Worm (Caenorhabditis elegans) whole organism, L4 larva: ENCODE data around the gene dct-1.

ENCODE experiments used
- F26F4.8 ChIP-seq: fragments of 200-800 bp; sonication (Bioruptor generic); conservative IDR thresholded peaks from 2 replicates; pipeline ENCODE4 v1.3.6; 2022; ENCODE audit warnings: missing genetic modification characterization, missing compliant biosample characterization
- F44E2.7 ChIP-seq: fragments of 200-800 bp; sonication (Bioruptor generic); IDR thresholded peaks from 2 replicates; pipeline ENCODE4 v2.1.2; 2022; ENCODE audit warnings: missing genetic modification characterization, missing compliant biosample characterization
- F49E8.2 ChIP-seq: sonication (generic microtip); optimal IDR thresholded peaks from 2 replicates; lab custom pipeline; 2016; ENCODE audit warnings: missing compliant biosample characterization, mild to moderate bottlenecking, missing genetic modification characterization, borderline replicate concordance
- ZK546.5 ChIP-seq, 2 experiments: sonication (generic microtip); optimal IDR thresholded peaks; 2 replicates each; lab custom pipeline; 2017; ENCODE audit warnings: missing biosample characterization in 2 of 2, missing genetic modification characterization in 2 of 2
- aha-1 ChIP-seq: fragments of 150-350 bp; peaks from one replicate; lab custom pipeline; 2014; ENCODE audit warnings: missing biosample characterization, missing genetic modification characterization
- ama-1 ChIP-seq: fragments of 150-350 bp; optimal IDR thresholded peaks from 2 replicates; lab custom pipeline; 2014; ENCODE audit warnings: inconsistent platforms, mixed read lengths
- ceh-20 ChIP-seq: fragments of 200-800 bp; sonication (Bioruptor generic); IDR thresholded peaks from 2 replicates; pipeline ENCODE4 v1.3.6; 2022; ENCODE audit warnings: missing genetic modification reagents, missing genetic modification characterization, missing compliant biosample characterization
- ceh-28 ChIP-seq: fragments of 150-350 bp; optimal IDR thresholded peaks from 2 replicates; lab custom pipeline; 2014; ENCODE audit warnings: missing biosample characterization, missing genetic modification reagents, missing genetic modification characterization
- ceh-44 ChIP-seq: fragments of 200-800 bp; sonication (Bioruptor generic); IDR thresholded peaks from 2 replicates; pipeline ENCODE4 v1.3.6; 2022; ENCODE audit warnings: missing genetic modification reagents, missing genetic modification characterization, missing compliant biosample characterization
- ces-1 ChIP-seq: fragments of 150-350 bp; sonication (generic microtip); optimal IDR thresholded peaks from 4 replicates; lab custom pipeline; 2014; ENCODE audit warnings: missing biosample characterization, missing genetic modification reagents, missing genetic modification characterization
- ctbp-1 ChIP-seq: fragments of 200-800 bp; sonication (Bioruptor generic); IDR thresholded peaks from 2 replicates; pipeline ENCODE4 v1.3.6; 2022; ENCODE audit warnings: missing genetic modification reagents, missing genetic modification characterization, missing compliant biosample characterization
- daf-16 ChIP-seq, 3 experiments: sonication (generic microtip); optimal IDR thresholded peaks; 2 replicates each; lab custom pipeline; 2016 to 2017; ENCODE audit warnings: missing genetic modification characterization in 3 of 3, missing genetic modification reagents in 3 of 3, mild to moderate bottlenecking in 2 of 3, missing compliant biosample characterization in 2 of 3, missing biosample characterization in 1 of 3, moderate library complexity in 1 of 3
- daf-19 ChIP-seq: fragments of 200-800 bp; sonication (Bioruptor generic); conservative IDR thresholded peaks from 2 replicates; pipeline ENCODE4 v1.3.6; 2022; ENCODE audit warnings: missing genetic modification characterization, missing compliant biosample characterization
- dmd-9 ChIP-seq: fragments of 200-800 bp; sonication (Bioruptor generic); IDR thresholded peaks from 2 replicates; pipeline ENCODE4 v1.3.6; 2022; ENCODE audit warnings: missing genetic modification reagents, missing genetic modification characterization, missing compliant biosample characterization
- egl-27 ChIP-seq: sonication (generic microtip); optimal IDR thresholded peaks from 3 replicates; lab custom pipeline; 2017; ENCODE audit warnings: missing biosample characterization, missing genetic modification reagents, missing genetic modification characterization
- fkh-10 ChIP-seq: fragments of 150-350 bp; optimal IDR thresholded peaks from 2 replicates; lab custom pipeline; 2014; ENCODE audit warnings: missing biosample characterization, missing genetic modification reagents, missing genetic modification characterization
- jun-1 ChIP-seq: fragments of 150-350 bp; optimal IDR thresholded peaks from 2 replicates; lab custom pipeline; 2014; ENCODE audit warnings: missing biosample characterization, missing genetic modification reagents, missing genetic modification characterization
- lin-1 ChIP-seq: fragments of 200-800 bp; sonication (Bioruptor generic); IDR thresholded peaks from 2 replicates; pipeline ENCODE4 v1.3.6; 2022; ENCODE audit warnings: missing genetic modification reagents, missing genetic modification characterization, missing compliant biosample characterization
- lin-15B ChIP-seq: fragments of 150-350 bp; sonication (generic microtip); optimal IDR thresholded peaks from 3 replicates; lab custom pipeline; 2014; ENCODE audit warnings: missing biosample characterization, missing genetic modification characterization
- lsy-2 ChIP-seq, 2 experiments: fragments of 150-350 bp in 1 of 2; sonication (generic microtip) in 1 of 2; optimal IDR thresholded peaks; 2 replicates each; lab custom pipeline; 2014 to 2017; ENCODE audit warnings: missing biosample characterization in 2 of 2, missing genetic modification characterization in 2 of 2
- mdl-1 ChIP-seq, 2 experiments: fragments of 150-350 bp in 1 of 2; sonication (generic microtip) in 1 of 2; optimal IDR thresholded peaks; 2 replicates each; lab custom pipeline; 2014 to 2017; ENCODE audit warnings: missing biosample characterization in 2 of 2, missing genetic modification characterization in 2 of 2
- mep-1 ChIP-seq: fragments of 150-350 bp; sonication (generic microtip); optimal IDR thresholded peaks from 3 replicates; lab custom pipeline; 2014; ENCODE audit warnings: missing biosample characterization, missing genetic modification characterization
- nhr-10 ChIP-seq: fragments of 150-350 bp; optimal IDR thresholded peaks from 2 replicates; lab custom pipeline; 2014; ENCODE audit warnings: missing biosample characterization, missing genetic modification characterization
- nhr-11 ChIP-seq: fragments of 150-350 bp; optimal IDR thresholded peaks from 2 replicates; lab custom pipeline; 2014; ENCODE audit warnings: missing biosample characterization, missing genetic modification characterization
- nhr-25 ChIP-seq: sonication (generic microtip); optimal IDR thresholded peaks from 2 replicates; lab custom pipeline; 2017; ENCODE audit warnings: missing genetic modification characterization, mild to moderate bottlenecking, missing compliant biosample characterization, antibody characterized with exemption, moderate library complexity, borderline replicate concordance; ENCODE audit not compliant: insufficient read depth
- nhr-41 ChIP-seq: fragments of 200-800 bp; sonication (Bioruptor generic); IDR thresholded peaks from 2 replicates; pipeline ENCODE4 v1.3.6; 2022; ENCODE audit warnings: missing genetic modification reagents, missing genetic modification characterization, missing compliant biosample characterization
- nhr-42 ChIP-seq: fragments of 200-800 bp; sonication (Bioruptor generic); IDR thresholded peaks from 2 replicates; pipeline ENCODE4 v1.3.6; 2022; ENCODE audit warnings: missing genetic modification characterization, missing compliant biosample characterization
- nhr-77 ChIP-seq: fragments of 150-350 bp; optimal IDR thresholded peaks from 2 replicates; lab custom pipeline; 2014; ENCODE audit warnings: missing biosample characterization, missing genetic modification characterization
- pqm-1 ChIP-seq: sonication (generic microtip); optimal IDR thresholded peaks from 2 replicates; lab custom pipeline; 2017; ENCODE audit warnings: missing biosample characterization, missing genetic modification characterization
- sdz-12 ChIP-seq: fragments of 200-800 bp; sonication (Bioruptor generic); optimal IDR thresholded peaks from 2 replicates; lab custom pipeline; 2018; ENCODE audit warnings: mild to moderate bottlenecking, missing genetic modification characterization, missing compliant biosample characterization
- tag-97 ChIP-seq: fragments of 200-800 bp; sonication (Bioruptor generic); IDR thresholded peaks from 2 replicates; pipeline ENCODE4 v1.3.6; 2022; ENCODE audit warnings: missing genetic modification characterization, missing compliant biosample characterization
- tra-1 ChIP-seq: fragments of 200-800 bp; sonication (Bioruptor generic); IDR thresholded peaks from 2 replicates; pipeline ENCODE4 v1.3.6; 2022; ENCODE audit warnings: missing genetic modification reagents, missing genetic modification characterization, missing compliant biosample characterization
- unc-62 ChIP-seq, 3 experiments: fragments of 150-350 bp in 1 of 3; sonication (generic microtip); optimal IDR thresholded peaks in 2 of 3; peaks in 1 of 3; 1 replicate in 1 of 3; 2 replicates in 2 of 3; lab custom pipeline; 2014 to 2017; ENCODE audit warnings: missing biosample characterization in 3 of 3, missing genetic modification characterization in 3 of 3, missing genetic modification reagents in 3 of 3, missing genotype in 1 of 3
- zag-1 ChIP-seq: fragments of 150-350 bp; optimal IDR thresholded peaks from 2 replicates; lab custom pipeline; 2014; ENCODE audit warnings: missing biosample characterization, missing genetic modification characterization
- zfp-3 ChIP-seq: fragments of 200-800 bp; sonication (Bioruptor generic); conservative IDR thresholded peaks from 2 replicates; pipeline ENCODE4 v1.3.6; 2022; ENCODE audit warnings: missing genetic modification reagents, missing genetic modification characterization, missing compliant biosample characterization
- zip-2 ChIP-seq: fragments of 150-350 bp; optimal IDR thresholded peaks from 2 replicates; lab custom pipeline; 2014; ENCODE audit warnings: missing biosample characterization, missing genetic modification characterization

dct-1 gene

ce11 chrX:7921130-7921529 lies 33.0 kb upstream of the dct-1 start:
- TF ChIP-seq daf-16 (GFP tag; optimal IDR thresholded peaks at IDR 0.05; lab: Kevin White, UChicago), result no peak
- TF ChIP-seq daf-16 (tag; optimal IDR thresholded peaks at IDR 0.05; lab: Kevin White, UChicago), result no peak
- TF ChIP-seq ceh-44 (GFP tag; lab: Robert Waterston, UW), result no peak
- no peak for TF ChIP-seq pqm-1
- TF ChIP-seq nhr-42, result no peak
- TF ChIP-seq F26F4.8 (GFP tag; lab: Robert Waterston, UW), result no peak
- TF ChIP-seq nhr-11 (tag; lab: Kevin White, UChicago), result no peak
- no peak for TF ChIP-seq F49E8.2
- no peak for TF ChIP-seq zip-2 (tag; lab: Kevin White, UChicago)
- TF ChIP-seq egl-27 (tag; lab: Kevin White, UChicago), result no peak
- TF ChIP-seq lin-1 (GFP tag; lab: Robert Waterston, UW), result no peak
- TF ChIP-seq mep-1, result no peak
- TF ChIP-seq ceh-20 (GFP tag; lab: Robert Waterston, UW), result no peak
- TF ChIP-seq aha-1 (tag; lab: Kevin White, UChicago), result no peak
- no peak for TF ChIP-seq fkh-10 (GFP tag; lab: Kevin White, UChicago)
- no peak for TF ChIP-seq nhr-10 (tag; lab: Kevin White, UChicago)

- no peak for TF ChIP-seq ceh-28
- peak; percentile 32 for TF ChIP-seq aha-1 (tag; lab: Kevin White, UChicago)
- TF ChIP-seq tag-97 (GFP tag; lab: Robert Waterston, UW), result no peak
- no peak for TF ChIP-seq ctbp-1 (GFP tag; lab: Robert Waterston, UW)
Observed at ce11 chrX:7925134-7925533, 29.0 kb upstream of the dct-1 start, which contains the start of gene zig-4. Gene zig-4, plus strand, starts transcription at chrX:7925434.

ce11 chrX:7930450-7930849 lies 23.7 kb upstream of the dct-1 start, which contains the start of gene zig-3:
Gene zig-3, plus strand, starts transcription at chrX:7930750.
- TF ChIP-seq F44E2.7 (GFP tag; lab: Robert Waterston, UW) (no peak), sdz-12 (no peak), zip-2 (tag; lab: Kevin White, UChicago) (no peak), lsy-2 (tag; optimal IDR thresholded peaks at IDR 0.05; lab: Kevin White, UChicago) (no peak), tra-1 (no peak), lin-1 (GFP tag; lab: Robert Waterston, UW) (no peak), fkh-10 (GFP tag; lab: Kevin White, UChicago) (no peak), nhr-42 (no peak), daf-19 (GFP tag; lab: Robert Waterston, UW) (no peak)
- TF ChIP-seq, all 104 proteins: peak for 0

DNA sequence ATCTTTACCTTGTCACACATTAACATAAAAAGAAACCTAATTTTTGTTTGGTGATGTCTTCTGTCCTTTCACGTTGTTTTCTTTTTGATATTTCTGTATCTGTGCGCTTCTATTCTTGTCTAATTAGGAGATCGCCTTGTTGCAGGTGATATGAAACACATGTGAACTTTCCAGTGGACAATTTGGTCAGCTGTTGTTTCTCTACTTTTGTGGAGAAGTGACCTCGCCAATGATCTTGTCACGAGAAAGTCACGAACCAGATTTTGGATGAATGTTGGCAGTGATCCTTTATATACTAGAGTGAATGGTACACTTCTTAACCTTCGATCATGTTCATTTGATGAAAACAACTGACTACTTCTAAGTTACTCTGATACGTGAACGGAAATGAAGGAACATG lies 21.7 kb upstream of the dct-1 start:
- no peak for TF ChIP-seq tag-97 (GFP tag; lab: Robert Waterston, UW)
- no peak for TF ChIP-seq ama-1 (lab: Kevin White, UChicago)
- TF ChIP-seq ceh-28, result no peak
- TF ChIP-seq, all 104 proteins: peak for 0

- TF ChIP-seq unc-62 (GFP tag; optimal IDR thresholded peaks at IDR 0.05 in 1 of 2; lab: Kevin White, UChicago), result no peak
- no peak for TF ChIP-seq unc-62 (tag; optimal IDR thresholded peaks at IDR 0.05; lab: Kevin White, UChicago)
- peak; percentile 90 for TF ChIP-seq aha-1 (tag; lab: Kevin White, UChicago)
- TF ChIP-seq, all 104 proteins: peak for 1
Observed at ce11 chrX:7942675-7943074, 11.5 kb upstream of the dct-1 start.

- TF ChIP-seq pqm-1, result no peak
- no peak for TF ChIP-seq daf-19 (GFP tag; lab: Robert Waterston, UW)
- no peak for TF ChIP-seq fkh-10 (GFP tag; lab: Kevin White, UChicago)
- no peak for TF ChIP-seq jun-1 (tag; lab: Kevin White, UChicago)
- no peak for TF ChIP-seq ZK546.5 (tag; optimal IDR thresholded peaks at IDR 0.05; lab: Kevin White, UChicago)
- TF ChIP-seq ces-1 (GFP tag; lab: Kevin White, UChicago), result no peak
- no peak for TF ChIP-seq lin-15B
- no peak for TF ChIP-seq nhr-42
- no peak for TF ChIP-seq nhr-77 (tag; lab: Kevin White, UChicago)
- no peak for TF ChIP-seq nhr-25 (tag; lab: Kevin White, UChicago)
- TF ChIP-seq nhr-41 (GFP tag; lab: Robert Waterston, UW), result no peak
- no peak for TF ChIP-seq zfp-3 (GFP tag; lab: Robert Waterston, UW)
- TF ChIP-seq mdl-1 (tag; optimal IDR thresholded peaks at IDR 0.05; lab: Kevin White, UChicago), result no peak
- TF ChIP-seq egl-27 (tag; lab: Kevin White, UChicago), result no peak
- TF ChIP-seq zag-1 (tag; lab: Kevin White, UChicago), result no peak
- TF ChIP-seq dmd-9 (GFP tag; lab: Robert Waterston, UW), result no peak
Observed at ce11 chrX:7944999-7945398, 9.2 kb upstream of the dct-1 start, which contains the start of gene tnt-3. Gene tnt-3, minus strand, starts transcription at chrX:7945099.
